Fruit fly (Drosophila melanogaster): ENCODE results near the gene alphaTub84D.

Gene alphaTub84D

dm6 chr3R:7541145-7541860, 10.8 kb downstream of the alphaTub84D start, which contains the start of the genes alpha-Est3 and alpha-Est2:
alpha-Est3 (minus strand) TSS chr3R:7541631.
alpha-Est2 (plus strand) TSS chr3R:7541810.
- TF ChIP-seq CG8478 (optimal IDR thresholded peaks at IDR 0.05) (no peak), psq (optimal IDR thresholded peaks at IDR 0.05) (no peak), Dll (optimal IDR thresholded peaks at IDR 0.05) (no peak), usp (GFP tag; optimal IDR thresholded peaks at IDR 0.05) (no peak), EcR (GFP tag; optimal IDR thresholded peaks at IDR 0.05) (no peak), pan (optimal IDR thresholded peaks at IDR 0.05) (no peak)

DNA sequence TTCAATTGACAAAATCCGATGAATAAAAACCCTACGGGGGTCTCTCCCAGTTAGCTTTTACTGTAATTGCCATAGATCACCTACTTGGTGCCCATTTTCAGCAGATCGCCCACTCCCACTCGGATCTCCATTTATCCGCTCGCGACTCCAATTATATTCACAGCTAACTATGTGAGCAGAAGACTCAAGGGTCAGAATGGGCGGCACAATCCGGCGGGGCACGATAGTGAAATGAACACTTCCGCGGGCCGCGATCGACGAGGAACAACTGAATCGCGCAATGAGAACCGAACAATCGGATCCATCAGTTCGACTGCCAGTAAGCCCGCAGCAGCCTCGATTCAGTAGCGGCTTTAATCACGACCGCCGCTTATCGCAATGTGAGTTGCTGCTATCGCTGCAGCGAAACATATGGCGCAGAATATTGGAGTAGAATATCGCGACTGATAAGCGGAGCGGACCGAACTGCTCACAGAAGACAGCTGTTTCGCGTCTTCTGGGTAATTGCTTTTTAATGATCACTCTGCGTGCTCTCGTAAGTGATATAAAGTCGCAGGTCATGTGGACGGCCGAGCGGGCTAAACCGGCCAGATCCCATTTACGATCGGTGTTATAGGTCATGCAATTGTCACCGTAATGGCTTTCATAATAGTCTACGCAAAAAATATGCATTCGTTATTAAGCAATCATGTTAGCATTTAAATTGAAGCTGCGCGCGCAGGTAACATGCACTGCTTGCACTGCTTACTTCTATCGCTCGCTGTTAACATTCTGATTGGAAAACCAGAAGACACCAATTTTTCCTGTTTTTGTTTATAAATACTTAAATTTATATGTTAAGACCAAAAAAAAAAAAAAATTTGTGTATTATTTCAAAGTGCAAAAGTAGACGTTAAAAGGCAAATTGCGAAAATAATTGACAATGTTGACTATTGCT, 18.5 kb downstream of the alphaTub84D start, which contains the start of gene alpha-Est1:
Gene alpha-Est1, minus strand, starts transcription at position 317 of the 937 bp plus-strand sequence.
- TF ChIP-seq EcR (GFP tag; optimal IDR thresholded peaks at IDR 0.05) = no peak
- no peak for TF ChIP-seq Dll (optimal IDR thresholded peaks at IDR 0.05)
- TF ChIP-seq pan (optimal IDR thresholded peaks at IDR 0.05) = no peak
- TF ChIP-seq psq (optimal IDR thresholded peaks at IDR 0.05) = no peak
- TF ChIP-seq usp (GFP tag; optimal IDR thresholded peaks at IDR 0.05) = no peak
- TF ChIP-seq CG8478 (optimal IDR thresholded peaks at IDR 0.05) = no peak

DNA sequence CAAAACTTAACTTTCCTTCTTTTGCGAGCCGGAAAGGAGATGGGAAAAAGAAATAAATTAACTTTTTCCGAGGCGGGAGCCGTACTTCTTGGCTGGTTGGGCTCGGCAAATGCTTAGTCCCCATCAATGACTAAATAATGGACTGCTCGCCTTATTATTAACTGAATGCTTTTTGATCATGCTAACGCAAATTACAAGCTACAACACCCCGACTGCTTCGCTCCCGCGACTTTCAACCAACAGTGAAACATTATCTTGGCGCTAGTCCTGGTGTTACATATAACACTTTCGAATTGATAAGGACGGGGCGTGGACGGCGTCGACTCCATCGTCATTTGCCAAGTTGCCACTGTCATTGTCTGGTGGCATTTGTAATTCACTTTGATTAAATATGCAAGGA, 21.2 kb downstream of the alphaTub84D start, which contains the start of gene CG45545:
Gene CG45545, plus strand, starts transcription at position 301 of the 400 bp plus-strand sequence.
- TF ChIP-seq CG8478 (optimal IDR thresholded peaks at IDR 0.05) (no peak), Dll (optimal IDR thresholded peaks at IDR 0.05) (no peak), pan (optimal IDR thresholded peaks at IDR 0.05) (no peak), psq (optimal IDR thresholded peaks at IDR 0.05) (no peak), usp (GFP tag; optimal IDR thresholded peaks at IDR 0.05) (no peak)

- TF ChIP-seq psq (optimal IDR thresholded peaks at IDR 0.05) = no peak
- no peak for TF ChIP-seq pan (optimal IDR thresholded peaks at IDR 0.05)
- TF ChIP-seq usp (GFP tag; optimal IDR thresholded peaks at IDR 0.05) = no peak
- no peak for TF ChIP-seq CG8478 (optimal IDR thresholded peaks at IDR 0.05)
Observed at dm6 chr3R:7572237-7572636, 41.7 kb downstream of the alphaTub84D start.

Data from whole organism.